Fruit fly (Drosophila melanogaster) whole organism, prepupa: ENCODE results near the gene Coq2.

Experiments
- CG10631 ChIP-seq: fragments of 200-800 bp; sonication (Bioruptor generic); optimal IDR thresholded peaks from 2 replicates; lab custom pipeline; 2016; ENCODE audit warnings: missing biosample characterization, missing genetic modification characterization
- CG10669 ChIP-seq: fragments of 200-800 bp; sonication (Bioruptor generic); optimal IDR thresholded peaks from 3 replicates; lab custom pipeline; 2018; ENCODE audit warnings: missing biosample characterization, mild to moderate bottlenecking, missing genetic modification characterization, moderate library complexity
- CG11294 ChIP-seq: fragments of 200-800 bp; sonication (Bioruptor generic); IDR thresholded peaks from 2 replicates; pipeline ENCODE4 v1.3.6; 2022; ENCODE audit warnings: missing biosample characterization, missing genetic modification characterization
- CG11762 ChIP-seq: fragments of 200-800 bp; sonication (Bioruptor generic); optimal IDR thresholded peaks from 3 replicates; lab custom pipeline; 2016; ENCODE audit warnings: missing biosample characterization, missing genetic modification characterization; ENCODE audit not compliant: insufficient read depth
- CG11902 ChIP-seq: fragments of 200-800 bp; sonication (Bioruptor generic); optimal IDR thresholded peaks from 3 replicates; lab custom pipeline; 2016; ENCODE audit warnings: missing biosample characterization, missing genetic modification characterization
- CG1621 ChIP-seq: fragments of 200-800 bp; sonication (Bioruptor generic); optimal IDR thresholded peaks from 3 replicates; lab custom pipeline; 2018; ENCODE audit warnings: missing biosample characterization, mild to moderate bottlenecking, missing genetic modification characterization
- CG16779 ChIP-seq: fragments of 200-800 bp; sonication (Bioruptor generic); optimal IDR thresholded peaks from 3 replicates; lab custom pipeline; 2017; ENCODE audit warnings: missing biosample characterization, mild to moderate bottlenecking, missing genetic modification characterization
- CG3032 ChIP-seq: fragments of 200-800 bp; optimal IDR thresholded peaks from 2 replicates; lab custom pipeline; 2019; ENCODE audit warnings: missing biosample characterization, mild to moderate bottlenecking, missing genetic modification characterization, moderate library complexity
- CG31627 ChIP-seq: fragments of 200-800 bp; sonication (Bioruptor generic); optimal IDR thresholded peaks from 3 replicates; lab custom pipeline; 2016; ENCODE audit warnings: missing biosample characterization, missing genetic modification characterization
- CG34406 ChIP-seq: fragments of 200-800 bp; sonication (Bioruptor generic); optimal IDR thresholded peaks from 3 replicates; lab custom pipeline; 2016; ENCODE audit warnings: missing biosample characterization, missing genetic modification characterization
- CG3919 ChIP-seq: fragments of 200-800 bp; sonication (Bioruptor generic); optimal IDR thresholded peaks from 3 replicates; lab custom pipeline; 2016; ENCODE audit warnings: missing biosample characterization, missing genetic modification characterization
- CG4318 ChIP-seq: fragments of 200-800 bp; sonication (Bioruptor generic); optimal IDR thresholded peaks from 3 replicates; lab custom pipeline; 2017; ENCODE audit warnings: missing biosample characterization, mild to moderate bottlenecking, missing genetic modification characterization
- CG6163 ChIP-seq: fragments of 200-800 bp; sonication (Bioruptor generic); IDR thresholded peaks from 3 replicates; pipeline ENCODE4 v1.3.6; 2022; ENCODE audit warnings: missing biosample characterization, missing genetic modification characterization
- CG6276 ChIP-seq: fragments of 200-800 bp; sonication (Bioruptor generic); optimal IDR thresholded peaks from 2 replicates; lab custom pipeline; 2017; ENCODE audit warnings: missing biosample characterization, mild to moderate bottlenecking, missing genetic modification characterization
- CG6792 ChIP-seq: fragments of 200-800 bp; sonication (Bioruptor generic); optimal IDR thresholded peaks from 3 replicates; lab custom pipeline; 2016; ENCODE audit warnings: missing biosample characterization, missing genetic modification characterization
- CG6854 ChIP-seq: fragments of 200-800 bp; sonication (Bioruptor generic); optimal IDR thresholded peaks from 2 replicates; lab custom pipeline; 2017; ENCODE audit warnings: missing biosample characterization, mild to moderate bottlenecking, missing genetic modification characterization
- CG7368 ChIP-seq: fragments of 200-800 bp; sonication (Bioruptor generic); optimal IDR thresholded peaks from 3 replicates; lab custom pipeline; 2016; ENCODE audit warnings: missing biosample characterization, missing genetic modification characterization
- CG8119 ChIP-seq: fragments of 200-800 bp; sonication (Bioruptor generic); IDR thresholded peaks from 3 replicates; pipeline ENCODE4 v1.3.6; 2022; ENCODE audit warnings: missing biosample characterization, missing genetic modification characterization
- CG8319 ChIP-seq: fragments of 200-800 bp; sonication (Bioruptor generic); optimal IDR thresholded peaks from 3 replicates; lab custom pipeline; 2016; ENCODE audit warnings: missing biosample characterization, missing genetic modification characterization
- CG8632 ChIP-seq: fragments of 200-800 bp; sonication (Bioruptor generic); optimal IDR thresholded peaks from 3 replicates; lab custom pipeline; 2016; ENCODE audit warnings: missing biosample characterization, missing genetic modification characterization
- CG9139 ChIP-seq: fragments of 200-800 bp; sonication (Bioruptor generic); optimal IDR thresholded peaks from 3 replicates; lab custom pipeline; 2017; ENCODE audit warnings: missing biosample characterization, mild to moderate bottlenecking, missing genetic modification characterization
- Eip75B ChIP-seq: fragments of 200-800 bp; sonication (Bioruptor generic); optimal IDR thresholded peaks from 3 replicates; lab custom pipeline; 2016; ENCODE audit warnings: missing biosample characterization, missing genetic modification characterization
- Eip78C ChIP-seq: fragments of 200-800 bp; sonication (Bioruptor generic); peaks from one replicate; lab custom pipeline; 2016; ENCODE audit warnings: missing biosample characterization, missing genetic modification characterization
- Eip93F ChIP-seq: fragments of 200-800 bp; sonication (Bioruptor generic); optimal IDR thresholded peaks from 2 replicates; lab custom pipeline; 2016; ENCODE audit warnings: missing biosample characterization, mild to moderate bottlenecking, missing genetic modification characterization
- Ets96B ChIP-seq: fragments of 200-800 bp; optimal IDR thresholded peaks from 2 replicates; lab custom pipeline; 2019; ENCODE audit warnings: missing biosample characterization, mild to moderate bottlenecking, missing genetic modification characterization, moderate library complexity
- Gug ChIP-seq: fragments of 200-800 bp; sonication (Bioruptor generic); IDR thresholded peaks from 2 replicates; pipeline ENCODE4 v1.3.6; 2022; ENCODE audit warnings: missing biosample characterization, missing genetic modification characterization
- Hr38 ChIP-seq: sonication (Bioruptor generic); optimal IDR thresholded peaks from 2 replicates; lab custom pipeline; 2016; ENCODE audit warnings: missing biosample characterization, missing genetic modification characterization
- Hr39 ChIP-seq: fragments of 200-800 bp; sonication (Bioruptor generic); optimal IDR thresholded peaks from 2 replicates; lab custom pipeline; 2016; ENCODE audit warnings: missing biosample characterization, missing genetic modification characterization
- Lpt ChIP-seq: fragments of 200-800 bp; sonication (Bioruptor generic); optimal IDR thresholded peaks from 3 replicates; lab custom pipeline; 2016; ENCODE audit warnings: missing biosample characterization, missing genetic modification characterization
- OdsH ChIP-seq: fragments of 200-800 bp; sonication (Bioruptor generic); optimal IDR thresholded peaks from 3 replicates; lab custom pipeline; 2016; ENCODE audit warnings: missing biosample characterization, missing genetic modification characterization
- Smox ChIP-seq: fragments of 200-800 bp; sonication (Bioruptor generic); optimal IDR thresholded peaks from 3 replicates; lab custom pipeline; 2016; ENCODE audit warnings: missing biosample characterization, missing genetic modification characterization
- Sox14 ChIP-seq: fragments of 200-800 bp; sonication (Bioruptor generic); optimal IDR thresholded peaks from 3 replicates; lab custom pipeline; 2016; ENCODE audit warnings: missing biosample characterization, missing genetic modification characterization
- Sox15 ChIP-seq: fragments of 200-800 bp; sonication (Bioruptor generic); optimal IDR thresholded peaks from 3 replicates; lab custom pipeline; 2016; ENCODE audit warnings: missing biosample characterization, missing genetic modification characterization
- achi ChIP-seq: fragments of 200-800 bp; sonication (Bioruptor generic); optimal IDR thresholded peaks from 3 replicates; lab custom pipeline; 2016; ENCODE audit warnings: missing biosample characterization, missing genetic modification characterization
- cyc ChIP-seq: fragments of 200-800 bp; sonication (Bioruptor generic); optimal IDR thresholded peaks from 3 replicates; lab custom pipeline; 2016; ENCODE audit warnings: missing biosample characterization, missing genetic modification characterization
- dac ChIP-seq: fragments of 200-800 bp; sonication (Bioruptor generic); optimal IDR thresholded peaks from 2 replicates; lab custom pipeline; 2017; ENCODE audit warnings: missing biosample characterization, mild to moderate bottlenecking, missing genetic modification characterization
- eg ChIP-seq: fragments of 200-800 bp; sonication (Bioruptor generic); IDR thresholded peaks from 3 replicates; pipeline ENCODE4 v1.3.6; 2022; ENCODE audit warnings: missing biosample characterization, missing genetic modification characterization
- esn ChIP-seq: fragments of 200-800 bp; sonication (Bioruptor generic); optimal IDR thresholded peaks from 2 replicates; lab custom pipeline; 2016; ENCODE audit warnings: missing biosample characterization, mild to moderate bottlenecking, missing genetic modification characterization, moderate library complexity
- fd59A ChIP-seq: fragments of 200-800 bp; sonication (Bioruptor generic); optimal IDR thresholded peaks from 2 replicates; lab custom pipeline; 2017; ENCODE audit warnings: missing biosample characterization, mild to moderate bottlenecking, missing genetic modification characterization, missing genetic modification reagents
- lz ChIP-seq: fragments of 200-800 bp; sonication (Bioruptor generic); optimal IDR thresholded peaks from 3 replicates; lab custom pipeline; 2016; ENCODE audit warnings: missing biosample characterization, missing genetic modification characterization
- net ChIP-seq: fragments of 200-800 bp; sonication (Bioruptor generic); optimal IDR thresholded peaks from 3 replicates; lab custom pipeline; 2016; ENCODE audit warnings: missing biosample characterization, missing genetic modification characterization
- salr ChIP-seq, 2 experiments: fragments of 200-800 bp; sonication (Bioruptor generic); optimal IDR thresholded peaks; 3 replicates each; lab custom pipeline; 2016 to 2018; ENCODE audit warnings: missing biosample characterization in 2 of 2, missing genetic modification characterization in 2 of 2, mild to moderate bottlenecking in 1 of 2
- spab ChIP-seq: fragments of 200-800 bp; sonication (Bioruptor generic); optimal IDR thresholded peaks from 2 replicates; lab custom pipeline; 2017; ENCODE audit warnings: missing biosample characterization, mild to moderate bottlenecking, missing genetic modification characterization, missing genetic modification reagents
- ss ChIP-seq, 2 experiments: fragments of 200-800 bp; sonication (Bioruptor generic); optimal IDR thresholded peaks; 2 replicates in 1 of 2; 3 replicates in 1 of 2; lab custom pipeline; 2017 to 2018; ENCODE audit warnings: mild to moderate bottlenecking in 2 of 2, missing biosample characterization in 2 of 2, missing genetic modification characterization in 2 of 2, moderate library complexity in 1 of 2
- svp ChIP-seq: fragments of 200-800 bp; sonication (Bioruptor generic); peaks from one replicate; lab custom pipeline; 2016; ENCODE audit warnings: missing biosample characterization, missing genetic modification characterization
- topi ChIP-seq: fragments of 200-800 bp; sonication (Bioruptor generic); optimal IDR thresholded peaks from 3 replicates; lab custom pipeline; 2016; ENCODE audit warnings: missing biosample characterization, missing genetic modification characterization

Gene Coq2

DNA sequence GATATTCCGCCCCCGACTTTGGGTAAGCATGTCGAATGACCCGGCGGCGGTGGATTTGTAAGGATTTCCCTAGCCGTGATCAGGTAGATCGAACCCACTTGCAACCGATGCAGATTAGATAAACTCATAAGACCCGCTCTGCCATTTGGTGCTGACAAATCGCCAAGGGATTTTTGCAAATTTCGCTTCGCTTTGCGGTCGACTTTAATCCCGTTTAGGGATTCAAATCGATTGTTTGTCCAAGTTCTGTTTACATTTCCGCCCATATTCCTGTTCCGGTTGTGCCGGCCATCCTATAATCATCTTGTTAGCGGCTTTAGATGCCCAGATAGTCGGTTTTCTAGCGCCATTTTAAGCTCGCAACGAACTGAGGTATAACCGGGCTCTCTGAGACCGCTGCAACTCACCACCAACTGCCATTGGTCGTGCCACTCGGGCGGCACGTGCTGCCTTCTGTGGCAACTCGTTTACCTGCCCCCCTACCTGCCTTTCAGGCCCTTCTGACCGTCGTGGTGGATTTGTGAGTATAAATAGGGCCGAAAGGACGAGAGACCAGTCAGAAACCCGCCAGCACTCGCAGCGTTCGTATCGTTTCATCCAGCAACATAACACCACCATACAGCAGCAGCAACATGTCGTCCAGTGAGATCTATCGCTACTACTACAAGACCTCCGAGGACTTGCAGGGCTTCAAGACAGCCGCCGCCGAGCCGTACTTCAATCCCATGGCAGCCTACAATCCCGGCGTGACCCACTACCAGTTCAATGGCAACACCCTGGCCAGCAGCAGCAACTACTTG, 38.6 kb downstream of the Coq2 start, which contains the start of gene ato:
ato (plus strand) TSS at position 559 of the 800 bp plus-strand sequence.
- TF ChIP-seq ss (GFP tag; optimal IDR thresholded peaks at IDR 0.05; lab: Kevin White, UChicago) (peak in 1 of 2 experiments; percentile 5), CG6163 (GFP tag; lab: Robert Waterston, UW) (0 out of 3 replicates have a peak, but pooled peaks have one; percentile 18), CG31627 (no peak)
- TF ChIP-seq, all 60 proteins: peak for 2

DNA sequence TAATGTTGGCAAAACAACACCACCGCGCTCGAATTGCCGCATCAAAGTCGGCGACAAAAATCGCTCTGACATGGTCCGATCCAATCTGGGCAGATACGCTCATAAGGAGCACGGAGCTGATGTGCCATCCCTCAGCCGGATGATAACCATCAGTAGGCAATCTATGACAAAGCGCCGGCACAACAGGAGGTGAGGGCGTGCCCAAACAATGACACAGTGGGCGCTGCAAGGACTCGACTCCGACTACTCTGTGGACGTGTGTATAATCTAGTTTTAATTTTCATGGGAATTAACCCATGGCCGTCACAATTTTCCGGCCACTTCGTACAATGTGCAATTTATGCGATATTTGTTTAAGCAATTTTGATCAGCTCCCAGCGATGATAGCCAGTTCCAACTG, 41.3 kb downstream of the Coq2 start:
- TF ChIP-seq Hr38 (GFP tag; lab: Kevin White, UChicago) (no peak), CG4318 (GFP tag; lab: Kevin White, UChicago) (no peak)

DNA sequence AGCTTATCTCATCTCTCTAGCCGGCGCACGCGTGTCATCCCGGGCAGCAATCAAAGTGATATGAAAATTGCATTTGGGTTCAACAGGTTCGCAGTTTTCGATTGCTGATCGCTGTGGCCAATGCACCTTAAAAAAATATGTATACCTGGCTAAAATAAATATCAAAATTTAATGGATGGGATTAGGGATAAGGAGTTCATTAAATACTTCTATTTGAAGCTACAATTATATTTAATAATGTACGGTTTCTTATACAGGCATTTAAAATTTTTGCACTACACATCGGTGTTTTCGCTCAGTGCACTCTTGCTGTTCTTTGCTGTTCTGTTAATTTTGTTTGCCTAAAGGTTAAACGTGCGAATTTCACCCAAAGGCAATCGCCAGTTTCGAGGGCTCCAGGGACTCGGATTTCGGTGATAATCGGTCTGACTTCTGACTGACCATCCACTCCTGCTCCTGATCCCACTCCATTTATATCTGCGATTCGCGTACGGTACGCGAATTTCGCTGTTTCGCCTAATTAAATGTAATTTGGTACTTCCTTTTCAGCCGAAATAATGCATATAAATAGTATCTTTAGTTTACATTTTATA, 43.7 kb downstream of the Coq2 start:
- TF ChIP-seq OdsH (GFP tag; lab: Kevin White, UChicago) (no peak), CG6163 (GFP tag; lab: Robert Waterston, UW) (no peak), CG1621 (tag; lab: Kevin White, UChicago) (no peak), lz (GFP tag; lab: Kevin White, UChicago) (peak; percentile 65), CG31627 (peak; percentile 64), CG11902 (no peak), salr (GFP tag; optimal IDR thresholded peaks at IDR 0.05; lab: Kevin White, UChicago) (no peak), dac (GFP tag; lab: Kevin White, UChicago) (no peak), svp (GFP tag; lab: Kevin White, UChicago) (peak; percentile 100), achi (GFP tag; lab: Kevin White, UChicago) (no peak), esn (GFP tag; lab: Kevin White, UChicago) (peak; percentile 72), net (GFP tag; lab: Kevin White, UChicago) (no peak), CG34406 (GFP tag; lab: Kevin White, UChicago) (peak; percentile 42), CG10631 (GFP tag; lab: Kevin White, UChicago) (no peak), CG3919 (GFP tag; lab: Kevin White, UChicago) (no peak), CG11294 (GFP tag; lab: Robert Waterston, UW) (no peak), fd59A (GFP tag; lab: Kevin White, UChicago) (no peak), Eip78C (GFP tag; lab: Kevin White, UChicago) (no peak), CG8119 (GFP tag; lab: Robert Waterston, UW) (no peak), Ets96B (tag; lab: Kevin White, UChicago) (no peak), Eip93F (GFP tag; lab: Kevin White, UChicago) (no peak), Eip75B (GFP tag; lab: Kevin White, UChicago) (no peak), CG3032 (no peak), CG6792 (GFP tag; lab: Kevin White, UChicago) (peak; percentile 31), eg (GFP tag; lab: Robert Waterston, UW) (no peak), CG8632 (GFP tag; lab: Kevin White, UChicago) (no peak), ss (GFP tag; optimal IDR thresholded peaks at IDR 0.05; lab: Kevin White, UChicago) (no peak), Hr38 (GFP tag; lab: Kevin White, UChicago) (no peak), CG6854 (GFP tag; lab: Kevin White, UChicago) (no peak), Sox14 (no peak), CG11762 (GFP tag; lab: Kevin White, UChicago) (no peak), CG6276 (GFP tag; lab: Kevin White, UChicago) (no peak), Smox (peak; percentile 73), topi (GFP tag; lab: Kevin White, UChicago) (peak; percentile 70), CG10669 (GFP tag; lab: Kevin White, UChicago) (no peak), CG9139 (GFP tag; lab: Kevin White, UChicago) (no peak), Gug (GFP tag; lab: Robert Waterston, UW) (no peak), spab (GFP tag; lab: Kevin White, UChicago) (no peak), cyc (GFP tag; lab: Kevin White, UChicago) (peak; percentile 74), Lpt (GFP tag; lab: Kevin White, UChicago) (no peak), Hr39 (GFP tag; lab: Kevin White, UChicago) (peak; percentile 69), Sox15 (no peak), CG7368 (GFP tag; lab: Kevin White, UChicago) (no peak), CG8319 (no peak), CG16779 (no peak)
